Fruit fly (Drosophila melanogaster) Kc167 (cell line): ENCODE data around the gene c11.1.

ENCODE experiments used
- Myc ChIP-seq: fragments of >200 bp; optimal IDR thresholded peaks from 2 replicates; lab custom pipeline; 2017; ENCODE audit warnings: missing external identifiers
- Sin3A ChIP-seq: fragments of >200 bp; optimal IDR thresholded peaks from 2 replicates; lab custom pipeline; 2018; ENCODE audit warnings: missing external identifiers
- h ChIP-seq: fragments of >200 bp; optimal IDR thresholded peaks from 3 replicates; lab custom pipeline; 2018; ENCODE audit warnings: missing external identifiers
- insv ChIP-seq: fragments of >200 bp; optimal IDR thresholded peaks from 3 replicates; lab custom pipeline; 2018; ENCODE audit warnings: missing external identifiers
- psq ChIP-seq: fragments of >200 bp; optimal IDR thresholded peaks from 2 replicates; lab custom pipeline; 2017; ENCODE audit warnings: missing external identifiers
- ttk ChIP-seq: sonication (Bioruptor generic); optimal IDR thresholded peaks from 2 replicates; lab custom pipeline; 2017; ENCODE audit warnings: missing external identifiers

The c11.1 gene

DNA sequence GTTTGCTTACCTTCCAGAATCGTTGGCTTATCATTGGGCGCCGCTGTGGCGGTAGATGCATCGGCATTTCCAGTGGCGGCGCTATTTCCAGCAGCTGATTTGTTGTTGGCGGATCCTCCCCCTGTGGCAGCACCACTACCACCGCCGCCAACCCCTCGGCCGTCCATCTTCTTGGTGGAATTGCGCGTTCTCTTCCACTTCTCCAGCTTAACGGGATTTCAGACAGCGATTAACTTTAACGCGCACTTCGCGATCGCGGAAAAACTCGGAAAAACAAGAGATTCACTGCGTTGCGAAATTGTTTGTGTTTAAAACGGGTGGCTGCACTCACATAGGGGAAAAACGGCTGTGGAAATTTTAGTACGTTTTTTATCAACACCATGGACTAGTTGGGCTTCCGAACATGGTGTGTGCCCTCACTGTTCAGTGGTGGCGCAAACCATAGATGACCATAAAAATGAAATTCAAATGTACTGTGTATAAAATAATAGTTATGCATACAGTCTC lies at the start of gene c11.1:
c11.1 (minus strand) TSS at position 335 of the 507 bp plus-strand sequence.
- no peak for TF ChIP-seq psq
- no peak for TF ChIP-seq insv (lab: Kevin White, UChicago)
- no peak for TF ChIP-seq ttk (lab: Kevin White, UChicago)
- no peak for TF ChIP-seq h

DNA sequence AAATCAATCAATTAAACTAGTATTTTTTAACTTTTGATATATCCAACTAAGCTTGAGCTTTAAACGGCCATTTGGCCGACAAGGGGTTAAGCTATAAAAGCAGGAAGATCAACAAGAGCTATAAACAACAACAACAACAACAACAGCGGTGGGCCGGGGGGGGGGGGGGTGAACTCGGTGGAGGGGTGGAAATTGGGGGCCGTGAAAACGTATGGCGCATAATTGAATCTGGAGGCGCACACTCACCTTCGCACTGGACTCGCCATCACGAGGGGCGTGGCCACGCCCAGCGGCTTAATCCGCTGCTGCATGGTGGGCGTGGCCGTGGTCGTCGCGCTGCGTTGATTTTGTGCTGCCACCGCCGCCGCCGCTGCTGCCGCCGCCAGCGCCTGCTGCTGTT lies 49.3 kb upstream of the c11.1 start:
- TF ChIP-seq psq (no peak), Sin3A (lab: Kevin White, UChicago) (no peak), h (no peak), ttk (lab: Kevin White, UChicago) (no peak), Myc (lab: Kevin White, UChicago) (no peak), insv (lab: Kevin White, UChicago) (no peak)

DNA sequence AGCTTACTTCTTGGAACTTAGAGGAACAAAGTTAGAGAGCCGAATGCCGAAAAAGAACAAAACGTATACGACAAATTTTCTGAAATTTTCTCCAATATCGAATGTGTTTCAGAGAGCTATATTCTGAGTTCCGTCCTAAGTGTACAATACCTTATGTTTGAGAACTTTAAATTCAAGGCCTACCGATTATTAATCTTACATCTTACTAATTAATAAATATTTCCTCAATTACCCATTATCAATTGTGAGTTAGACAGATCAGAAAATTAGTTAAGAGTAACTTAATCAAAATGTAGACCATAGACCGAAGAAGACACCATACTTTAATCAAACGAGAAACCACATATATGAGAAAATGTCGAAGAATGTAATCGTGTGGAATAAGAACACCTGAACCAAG lies 47.5 kb upstream of the c11.1 start, which contains the start of gene CG34450:
CG34450 (minus strand) TSS at position 101 of the 400 bp plus-strand sequence.
- TF ChIP-seq Myc (lab: Kevin White, UChicago) (no peak), insv (lab: Kevin White, UChicago) (no peak), ttk (lab: Kevin White, UChicago) (no peak), Sin3A (lab: Kevin White, UChicago) (no peak), h (no peak), psq (no peak)

DNA sequence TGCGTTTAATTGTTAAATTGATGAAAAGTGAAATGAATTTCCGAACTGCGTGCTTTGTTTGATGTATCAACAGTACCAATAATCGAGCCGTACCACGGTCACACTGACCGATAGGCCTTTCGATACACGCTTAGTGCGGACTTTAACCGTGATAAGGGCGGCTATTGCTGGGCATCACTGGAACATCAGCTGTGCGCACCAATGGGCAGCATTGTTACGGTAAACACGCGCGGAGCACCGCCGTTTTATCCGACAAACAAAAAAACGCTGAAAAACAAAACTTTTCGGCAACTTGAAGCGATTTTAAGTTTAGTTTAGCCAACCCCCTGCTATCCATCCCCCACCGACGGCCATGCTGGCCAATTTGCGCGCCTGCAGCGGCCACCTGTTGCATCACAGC lies 36.2 kb upstream of the c11.1 start, which contains the start of the genes c12.1 and c12.2:
c12.1 (minus strand) TSS at position 84 of the 400 bp plus-strand sequence.
c12.2 (plus strand) TSS at position 220 of the 400 bp plus-strand sequence.
- TF ChIP-seq psq, result no peak
- no peak for TF ChIP-seq ttk (lab: Kevin White, UChicago)
- no peak for TF ChIP-seq Myc (lab: Kevin White, UChicago)
- no peak for TF ChIP-seq h
- no peak for TF ChIP-seq insv (lab: Kevin White, UChicago)
- no peak for TF ChIP-seq Sin3A (lab: Kevin White, UChicago)

DNA sequence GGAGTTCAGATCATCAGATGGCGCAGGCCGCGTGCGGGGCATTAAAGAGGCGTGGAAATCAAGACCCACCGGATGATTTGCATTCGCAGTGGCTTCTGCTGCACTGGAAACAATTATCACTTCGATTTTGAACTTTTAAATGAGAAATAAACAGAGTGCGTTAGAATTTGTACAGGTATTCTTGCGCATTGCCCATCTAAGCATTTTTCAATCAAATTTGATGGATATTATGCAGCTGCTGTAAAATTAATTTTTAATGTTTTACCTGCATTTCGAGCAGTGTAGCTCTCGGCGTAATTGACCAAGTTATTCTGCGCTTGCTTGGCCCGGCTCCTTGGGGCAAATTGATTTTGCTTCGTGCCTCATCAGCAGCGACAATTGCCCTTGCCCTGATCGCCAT lies 34.2 kb upstream of the c11.1 start:
- TF ChIP-seq psq (no peak), Sin3A (lab: Kevin White, UChicago) (no peak), h (no peak), ttk (lab: Kevin White, UChicago) (no peak), insv (lab: Kevin White, UChicago) (no peak)

DNA sequence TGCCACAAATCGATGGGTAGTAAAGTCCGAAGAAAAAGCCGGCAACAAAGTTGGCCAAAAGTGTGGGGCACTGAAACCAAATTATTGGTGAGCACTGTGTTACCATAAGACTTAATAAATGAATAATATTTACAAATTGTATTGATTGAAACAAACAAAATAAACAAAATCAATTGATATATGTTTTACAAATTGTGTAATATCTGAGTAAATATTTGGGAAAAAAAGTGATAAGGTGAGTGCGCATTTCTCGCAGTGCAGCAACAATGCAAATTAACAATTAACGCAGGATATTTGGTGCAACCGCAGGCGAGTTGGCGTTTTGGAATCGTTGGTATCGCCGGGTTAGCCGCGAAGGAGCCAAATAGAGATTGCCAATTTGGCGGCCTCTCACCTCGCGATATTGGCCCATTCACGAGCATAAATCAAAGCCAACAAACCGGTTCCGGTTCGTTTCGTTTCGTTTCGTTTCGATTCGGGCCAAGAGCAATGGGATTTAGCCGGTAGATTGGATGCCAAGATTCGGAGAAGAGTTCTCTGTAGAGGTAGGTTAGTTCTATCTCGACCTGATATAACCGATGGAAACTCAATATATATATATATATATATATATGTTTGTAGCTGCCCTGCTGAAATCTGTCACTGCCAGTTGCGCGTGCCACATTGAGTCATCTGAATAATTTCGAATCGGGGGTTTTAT lies 27.2 kb upstream of the c11.1 start:
- TF ChIP-seq ttk (lab: Kevin White, UChicago) (no peak), Sin3A (lab: Kevin White, UChicago) (no peak), psq (no peak), insv (lab: Kevin White, UChicago) (no peak), Myc (lab: Kevin White, UChicago) (no peak)

DNA sequence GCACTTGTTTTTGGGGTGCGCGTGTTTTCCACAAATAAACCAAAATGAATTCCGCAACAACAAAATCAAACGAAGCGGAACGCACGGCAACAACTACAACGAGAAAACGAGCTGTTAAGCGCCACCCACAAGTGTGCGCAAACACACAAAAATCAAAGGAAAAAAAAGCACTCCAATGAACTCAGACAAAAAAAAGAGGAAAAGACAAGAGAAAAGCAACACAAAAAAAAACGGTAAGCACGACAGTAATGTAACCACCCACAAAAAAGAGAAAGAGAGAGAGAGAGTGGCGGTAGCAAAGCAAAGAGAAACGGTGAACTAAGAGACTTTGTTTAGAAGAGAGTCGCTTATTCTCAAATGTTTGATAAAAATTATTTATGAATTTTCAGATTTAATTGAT lies 22.8 kb upstream of the c11.1 start:
- TF ChIP-seq Sin3A (lab: Kevin White, UChicago) (no peak), insv (lab: Kevin White, UChicago) (no peak), psq (no peak), ttk (lab: Kevin White, UChicago) (no peak), h (no peak), Myc (lab: Kevin White, UChicago) (no peak)

DNA sequence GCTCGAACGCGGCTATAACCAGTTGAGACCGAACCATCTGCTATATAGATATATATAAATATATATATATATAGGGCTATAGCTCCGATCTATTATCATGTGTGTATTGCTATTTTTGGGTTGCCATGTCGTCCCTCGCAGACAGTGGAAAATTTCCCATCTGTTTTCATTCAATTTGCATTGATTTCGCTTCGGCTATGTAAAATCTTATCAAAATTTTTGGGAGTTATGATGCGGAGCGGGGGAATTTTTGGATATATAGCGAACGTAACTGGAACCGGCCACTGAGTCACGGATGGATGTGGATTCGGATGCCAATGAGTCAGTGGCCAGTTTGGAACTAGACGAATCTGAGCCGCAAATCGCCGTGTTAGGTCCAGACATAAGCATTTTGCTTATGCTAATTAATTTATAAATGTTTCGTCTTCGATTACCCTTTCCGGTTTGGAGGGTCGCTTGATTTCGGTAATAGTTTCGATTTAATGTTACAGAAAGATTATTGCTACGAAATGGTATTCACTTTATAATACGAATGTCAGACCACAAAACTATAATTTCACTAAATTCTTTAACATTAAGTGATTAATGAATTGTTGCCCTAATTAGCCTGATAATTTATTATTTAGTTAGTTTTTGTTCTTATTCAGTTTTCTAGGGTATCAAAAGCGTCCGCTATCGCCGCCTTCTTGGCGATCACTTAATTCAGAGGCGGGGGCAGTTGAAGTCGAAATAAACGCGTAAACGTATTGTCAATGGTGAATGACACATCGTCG lies 14.9 kb upstream of the c11.1 start:
- TF ChIP-seq Myc (lab: Kevin White, UChicago) (no peak), Sin3A (lab: Kevin White, UChicago) (no peak), psq (no peak), insv (lab: Kevin White, UChicago) (no peak), h (no peak), ttk (lab: Kevin White, UChicago) (no peak)

DNA sequence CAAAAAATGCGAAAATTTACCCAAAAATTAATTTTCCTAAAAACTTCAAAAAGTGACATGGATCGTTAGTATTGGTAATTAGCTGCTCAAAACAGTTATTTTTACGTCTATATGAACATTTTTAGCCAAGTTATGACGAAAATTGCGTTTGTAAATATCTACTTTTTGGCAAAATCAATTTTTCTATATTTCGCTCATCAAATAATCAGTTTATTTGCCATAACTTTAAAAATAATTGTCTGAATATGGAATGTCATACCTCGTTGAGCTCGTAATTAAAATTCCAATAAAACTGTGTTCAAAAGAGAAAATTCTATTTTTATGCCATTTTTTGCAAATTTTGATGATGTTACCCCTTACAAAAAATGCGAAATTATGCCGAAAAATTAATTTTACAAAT lies 13.6 kb upstream of the c11.1 start:
- no peak for TF ChIP-seq Sin3A (lab: Kevin White, UChicago)
- TF ChIP-seq psq, result no peak
- no peak for TF ChIP-seq ttk (lab: Kevin White, UChicago)
- no peak for TF ChIP-seq insv (lab: Kevin White, UChicago)
- TF ChIP-seq Myc (lab: Kevin White, UChicago), result no peak
- no peak for TF ChIP-seq h

DNA sequence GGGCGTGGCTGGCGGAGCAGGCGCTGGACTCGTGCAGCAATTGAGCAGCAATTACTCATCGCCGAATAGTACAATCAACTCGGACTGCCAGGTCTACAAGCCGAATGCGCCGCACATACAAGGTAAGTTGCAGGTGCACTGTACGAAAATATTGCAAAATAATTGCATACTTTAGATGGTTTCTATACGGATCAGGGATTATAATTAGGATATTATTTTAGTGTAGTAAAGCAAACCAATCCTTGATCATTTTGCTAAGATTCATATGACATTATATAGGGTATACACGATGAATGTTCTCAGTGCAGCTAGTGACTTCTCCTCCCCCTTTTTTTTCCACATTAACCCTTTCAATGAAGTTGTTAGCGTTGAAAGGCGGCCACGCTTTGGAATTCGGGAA lies 12.6 kb upstream of the c11.1 start:
- no peak for TF ChIP-seq Sin3A (lab: Kevin White, UChicago)
- no peak for TF ChIP-seq insv (lab: Kevin White, UChicago)
- no peak for TF ChIP-seq h
- TF ChIP-seq psq, result no peak
- no peak for TF ChIP-seq Myc (lab: Kevin White, UChicago)

DNA sequence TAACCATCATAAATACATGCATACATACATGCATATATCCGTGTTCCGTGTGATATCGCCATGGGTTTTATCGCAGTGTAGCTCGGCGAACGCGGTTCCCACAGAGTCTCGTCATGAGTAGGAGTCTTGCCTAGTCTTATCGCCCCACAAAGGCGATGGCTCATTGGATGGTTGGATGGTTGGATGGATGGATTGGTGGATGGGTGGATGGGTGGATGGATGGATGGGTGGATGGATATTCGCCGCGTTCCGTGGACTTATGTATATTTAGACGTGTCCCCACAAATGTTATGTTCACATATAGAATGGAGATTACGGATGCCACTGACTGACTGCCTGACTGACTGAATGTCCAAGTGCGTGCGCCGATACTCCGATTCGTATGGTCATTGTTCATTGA lies 8.4 kb upstream of the c11.1 start:
- TF ChIP-seq Sin3A (lab: Kevin White, UChicago) (no peak), insv (lab: Kevin White, UChicago) (no peak), Myc (lab: Kevin White, UChicago) (no peak), h (no peak), ttk (lab: Kevin White, UChicago) (no peak), psq (no peak)

DNA sequence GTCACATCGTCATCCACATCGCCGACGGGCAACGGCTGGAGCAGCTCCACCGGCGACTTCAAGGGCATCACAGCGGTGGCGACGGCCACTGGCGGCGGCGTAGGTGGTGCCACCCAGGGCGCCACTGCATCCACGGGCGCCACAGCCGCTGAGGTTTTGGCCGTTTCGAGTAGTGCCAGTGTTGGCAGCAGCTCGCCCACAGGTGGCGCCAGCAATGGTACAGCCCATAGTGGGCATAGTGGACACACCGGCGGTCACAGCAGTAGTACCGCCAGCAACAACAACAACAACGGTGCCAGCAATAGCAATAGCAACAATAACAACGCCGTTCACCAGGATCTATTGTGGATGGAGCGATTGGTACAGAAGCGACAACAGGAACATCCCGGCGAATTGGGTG lies 3.5 kb upstream of the c11.1 start:
- TF ChIP-seq psq, result no peak
- TF ChIP-seq Sin3A (lab: Kevin White, UChicago), result no peak
- TF ChIP-seq h, result no peak
